Fruit fly (Drosophila melanogaster) whole organism, embryonic: ENCODE measurements around the gene CG5515.

Source experiments
- B-H2 ChIP-seq: fragments of 200-800 bp; sonication (Bioruptor generic); optimal IDR thresholded peaks from 2 replicates; lab custom pipeline; 2018; ENCODE audit warnings: missing biosample characterization, mild to moderate bottlenecking, missing genetic modification characterization
- Bdp1 ChIP-seq: fragments of 200-800 bp; sonication (Bioruptor generic); optimal IDR thresholded peaks from 3 replicates; lab custom pipeline; 2016; ENCODE audit warnings: missing biosample characterization, missing genetic modification characterization
- CG11695 ChIP-seq: fragments of 200-800 bp; sonication (Bioruptor generic); IDR thresholded peaks from 3 replicates; pipeline ENCODE4 v1.3.6; 2022; ENCODE audit warnings: missing biosample characterization, missing genetic modification characterization
- CG11696 ChIP-seq: fragments of 200-800 bp; sonication (Bioruptor generic); IDR thresholded peaks from 2 replicates; pipeline ENCODE4 v1.3.6; 2022; ENCODE audit warnings: missing biosample characterization, missing genetic modification characterization
- CG12104 ChIP-seq: fragments of 200-800 bp; sonication (Bioruptor generic); optimal IDR thresholded peaks from 3 replicates; lab custom pipeline; 2016; ENCODE audit warnings: missing biosample characterization, missing genetic modification characterization
- CG13775 ChIP-seq: fragments of 200-800 bp; sonication (Bioruptor generic); optimal IDR thresholded peaks from 3 replicates; lab custom pipeline; 2017; ENCODE audit warnings: missing biosample characterization, mild to moderate bottlenecking, missing genetic modification characterization
- CG13894 ChIP-seq: fragments of 200-800 bp; sonication (Bioruptor generic); optimal IDR thresholded peaks from 3 replicates; lab custom pipeline; 2018; ENCODE audit warnings: missing biosample characterization, mild to moderate bottlenecking, missing genetic modification characterization, moderate library complexity
- CG14667 ChIP-seq: fragments of 200-800 bp; sonication (Bioruptor generic); IDR thresholded peaks from 2 replicates; pipeline ENCODE4 v1.3.6; 2022; ENCODE audit warnings: missing biosample characterization, missing genetic modification characterization
- CG14860 ChIP-seq: fragments of 200-800 bp; sonication (Bioruptor generic); IDR thresholded peaks from 3 replicates; pipeline ENCODE4 v1.3.6; 2022; ENCODE audit warnings: missing biosample characterization, missing genetic modification characterization; ENCODE audit not compliant: partially characterized antibody
- CG1529 ChIP-seq: fragments of 200-800 bp; sonication (Bioruptor generic); optimal IDR thresholded peaks from 3 replicates; lab custom pipeline; 2018; ENCODE audit warnings: missing biosample characterization, missing genetic modification characterization
- CG18476 ChIP-seq: fragments of 200-800 bp; sonication (Bioruptor generic); optimal IDR thresholded peaks from 2 replicates; lab custom pipeline; 2016; ENCODE audit warnings: missing biosample characterization, mild to moderate bottlenecking, missing genetic modification characterization
- CG2875 ChIP-seq: fragments of 200-800 bp; sonication (Bioruptor generic); optimal IDR thresholded peaks from 2 replicates; lab custom pipeline; 2017; ENCODE audit warnings: missing biosample characterization, mild to moderate bottlenecking, missing genetic modification characterization, missing genetic modification reagents
- CG32767 ChIP-seq: fragments of 200-800 bp; sonication (Bioruptor generic); IDR thresholded peaks from 2 replicates; pipeline ENCODE4 v1.3.6; 2022; ENCODE audit warnings: missing biosample characterization, missing genetic modification characterization
- CG34224 ChIP-seq: fragments of 200-800 bp; sonication (Bioruptor generic); IDR thresholded peaks from 3 replicates; pipeline ENCODE4 v1.3.6; 2022; ENCODE audit warnings: missing biosample characterization, missing genetic modification characterization; ENCODE audit not compliant: partially characterized antibody
- CG3726 ChIP-seq: fragments of 200-800 bp; sonication (Bioruptor generic); IDR thresholded peaks from 3 replicates; pipeline ENCODE4, ENCODE4 v1.3.6; 2022; ENCODE audit warnings: missing biosample characterization, missing genetic modification characterization
- CG3995 ChIP-seq: fragments of 200-800 bp; sonication (Bioruptor generic); optimal IDR thresholded peaks from 3 replicates; lab custom pipeline; 2016; ENCODE audit warnings: missing biosample characterization, missing genetic modification characterization
- CG4707 ChIP-seq: fragments of 200-800 bp; sonication (Bioruptor generic); optimal IDR thresholded peaks from 2 replicates; lab custom pipeline; 2018; ENCODE audit warnings: missing biosample characterization, mild to moderate bottlenecking, missing genetic modification characterization, moderate library complexity
- CG6813 ChIP-seq: fragments of 200-800 bp; sonication (Bioruptor generic); optimal IDR thresholded peaks from 2 replicates; lab custom pipeline; 2017; ENCODE audit warnings: missing biosample characterization, missing genetic modification characterization, mild to moderate bottlenecking, moderate library complexity, missing genetic modification reagents
- CG9609 ChIP-seq: fragments of 200-800 bp; sonication (Bioruptor generic); optimal IDR thresholded peaks from 3 replicates; lab custom pipeline; 2016; ENCODE audit warnings: missing biosample characterization, missing genetic modification characterization
- CG9876 ChIP-seq: fragments of 200-800 bp; sonication (Bioruptor generic); optimal IDR thresholded peaks from 2 replicates; lab custom pipeline; 2016; ENCODE audit warnings: missing biosample characterization, missing genetic modification characterization
- Dad ChIP-seq: fragments of 200-800 bp; sonication (Bioruptor generic); optimal IDR thresholded peaks from 3 replicates; lab custom pipeline; 2016; ENCODE audit warnings: missing biosample characterization, missing genetic modification characterization
- Dip3 ChIP-seq: fragments of 200-800 bp; sonication (Bioruptor generic); optimal IDR thresholded peaks from 3 replicates; lab custom pipeline; 2016; ENCODE audit warnings: missing biosample characterization, missing genetic modification characterization
- Dll ChIP-seq: fragments of 200-800 bp; sonication (Bioruptor generic); IDR thresholded peaks from 4 replicates; pipeline ENCODE4 v1.3.6; 2022; ENCODE audit warnings: missing biosample characterization, missing genetic modification characterization; ENCODE audit not compliant: partially characterized antibody
- Doc2 ChIP-seq: fragments of 200-800 bp; sonication (Bioruptor generic); IDR thresholded peaks from 2 replicates; pipeline ENCODE4 v1.3.6; 2022; ENCODE audit warnings: missing biosample characterization, missing genetic modification characterization
- Gug ChIP-seq: fragments of 200-800 bp; sonication (Bioruptor generic); IDR thresholded peaks from 4 replicates; pipeline ENCODE4 v1.3.6; 2022; ENCODE audit warnings: missing biosample characterization, missing genetic modification characterization
- Hand ChIP-seq: fragments of 200-800 bp; sonication (Bioruptor generic); optimal IDR thresholded peaks from 2 replicates; lab custom pipeline; 2017; ENCODE audit warnings: mild to moderate bottlenecking, missing biosample characterization, missing genetic modification reagents, missing genetic modification characterization
- Kr ChIP-seq: fragments of 200-800 bp; sonication (Bioruptor generic); optimal IDR thresholded peaks from 2 replicates; lab custom pipeline; 2017; ENCODE audit warnings: missing biosample characterization, mild to moderate bottlenecking, missing genetic modification characterization
- MBD-R2 ChIP-seq: fragments of 200-800 bp; sonication (Bioruptor generic); IDR thresholded peaks from 2 replicates; pipeline ENCODE4 v1.3.6; 2022; ENCODE audit warnings: missing biosample characterization, missing genetic modification characterization
- PHDP ChIP-seq: fragments of 200-800 bp; sonication (Bioruptor generic); optimal IDR thresholded peaks from 3 replicates; lab custom pipeline; 2018; ENCODE audit warnings: missing biosample characterization, mild to moderate bottlenecking, missing genetic modification characterization, moderate library complexity
- Sry-β ChIP-seq: fragments of 200-800 bp; sonication (Bioruptor generic); optimal IDR thresholded peaks from 2 replicates; lab custom pipeline; 2018; ENCODE audit warnings: missing biosample characterization, mild to moderate bottlenecking, missing genetic modification characterization, moderate library complexity
- Ssrp ChIP-seq: fragments of 200-800 bp; sonication (Bioruptor generic); optimal IDR thresholded peaks from 2 replicates; lab custom pipeline; 2018; ENCODE audit warnings: missing biosample characterization, mild to moderate bottlenecking, missing genetic modification characterization, moderate library complexity
- TFAM ChIP-seq: fragments of 200-800 bp; sonication (Bioruptor generic); optimal IDR thresholded peaks from 2 replicates; lab custom pipeline; 2017; ENCODE audit warnings: missing biosample characterization, missing genetic modification characterization, inconsistent platforms
- Tbp ChIP-seq: fragments of >200 bp; optimal IDR thresholded peaks from 2 replicates; lab custom pipeline; 2018; ENCODE audit warnings: missing biosample characterization, missing genetic modification characterization
- bab2 ChIP-seq: fragments of 200-800 bp; sonication (Bioruptor generic); optimal IDR thresholded peaks from 2 replicates; lab custom pipeline; 2016; ENCODE audit warnings: missing biosample characterization, missing genetic modification characterization
- bbx ChIP-seq: fragments of 200-800 bp; sonication (Bioruptor generic); IDR thresholded peaks from 2 replicates; pipeline ENCODE4 v1.3.6; 2022; ENCODE audit warnings: missing biosample characterization, missing genetic modification characterization; ENCODE audit not compliant: partially characterized antibody
- bsh ChIP-seq, 2 experiments: fragments of 200-800 bp; sonication (Bioruptor generic); optimal IDR thresholded peaks; 2 replicates each; lab custom pipeline; 2017 to 2018; ENCODE audit warnings: mild to moderate bottlenecking in 2 of 2, missing biosample characterization in 2 of 2, missing genetic modification characterization in 2 of 2, moderate library complexity in 1 of 2
- croc ChIP-seq: fragments of 200-800 bp; sonication (Bioruptor generic); conservative IDR thresholded peaks from 3 replicates; pipeline ENCODE4 v1.3.6; 2022; ENCODE audit warnings: missing biosample characterization, missing genetic modification characterization
- crp ChIP-seq, 2 experiments: fragments of 200-800 bp; sonication (Bioruptor generic); optimal IDR thresholded peaks; 2 replicates in 1 of 2; 3 replicates in 1 of 2; lab custom pipeline; 2017; ENCODE audit warnings: missing biosample characterization in 2 of 2, missing genetic modification characterization in 2 of 2, mild to moderate bottlenecking in 1 of 2, moderate library complexity in 1 of 2
- cwo ChIP-seq: fragments of 200-800 bp; sonication (Bioruptor generic); optimal IDR thresholded peaks from 3 replicates; lab custom pipeline; 2017; ENCODE audit warnings: missing biosample characterization, missing genetic modification characterization, mild to moderate bottlenecking, moderate library complexity, missing genetic modification reagents
- disco-r ChIP-seq: fragments of 200-800 bp; sonication (Bioruptor generic); optimal IDR thresholded peaks from 2 replicates; lab custom pipeline; 2016; ENCODE audit warnings: missing biosample characterization, missing genetic modification characterization
- gcm ChIP-seq: fragments of 200-800 bp; sonication (Bioruptor generic); optimal IDR thresholded peaks from 2 replicates; lab custom pipeline; 2019; ENCODE audit warnings: missing biosample characterization, mild to moderate bottlenecking, missing genetic modification characterization, moderate library complexity
- hth ChIP-seq: fragments of >200 bp; optimal IDR thresholded peaks from 2 replicates; lab custom pipeline; 2017; ENCODE audit warnings: inconsistent platforms
- nerfin-2 ChIP-seq: fragments of 200-800 bp; sonication (Bioruptor generic); IDR thresholded peaks from 2 replicates; pipeline ENCODE4 v1.3.6; 2022; ENCODE audit warnings: missing biosample characterization, missing genetic modification characterization; ENCODE audit not compliant: partially characterized antibody
- pb ChIP-seq: fragments of 200-800 bp; sonication (Bioruptor generic); optimal IDR thresholded peaks from 3 replicates; lab custom pipeline; 2016; ENCODE audit warnings: missing biosample characterization, missing genetic modification characterization
- sens ChIP-seq: fragments of 200-800 bp; sonication (Bioruptor generic); peaks from one replicate; lab custom pipeline; 2016; ENCODE audit warnings: missing biosample characterization, missing genetic modification characterization
- tll ChIP-seq, 2 experiments: fragments of 200-800 bp in 1 of 2; fragments of >200 bp in 1 of 2; sonication (Bioruptor generic) in 1 of 2; optimal IDR thresholded peaks; 2 replicates each; lab custom pipeline; 2017 to 2019; ENCODE audit warnings: missing biosample characterization in 2 of 2, missing genetic modification characterization in 2 of 2, mild to moderate bottlenecking in 1 of 2, moderate library complexity in 1 of 2
- trh ChIP-seq: fragments of 200-800 bp; sonication (Bioruptor generic); optimal IDR thresholded peaks from 2 replicates; lab custom pipeline; 2016; ENCODE audit warnings: missing biosample characterization, missing genetic modification characterization

The CG5515 gene

DNA sequence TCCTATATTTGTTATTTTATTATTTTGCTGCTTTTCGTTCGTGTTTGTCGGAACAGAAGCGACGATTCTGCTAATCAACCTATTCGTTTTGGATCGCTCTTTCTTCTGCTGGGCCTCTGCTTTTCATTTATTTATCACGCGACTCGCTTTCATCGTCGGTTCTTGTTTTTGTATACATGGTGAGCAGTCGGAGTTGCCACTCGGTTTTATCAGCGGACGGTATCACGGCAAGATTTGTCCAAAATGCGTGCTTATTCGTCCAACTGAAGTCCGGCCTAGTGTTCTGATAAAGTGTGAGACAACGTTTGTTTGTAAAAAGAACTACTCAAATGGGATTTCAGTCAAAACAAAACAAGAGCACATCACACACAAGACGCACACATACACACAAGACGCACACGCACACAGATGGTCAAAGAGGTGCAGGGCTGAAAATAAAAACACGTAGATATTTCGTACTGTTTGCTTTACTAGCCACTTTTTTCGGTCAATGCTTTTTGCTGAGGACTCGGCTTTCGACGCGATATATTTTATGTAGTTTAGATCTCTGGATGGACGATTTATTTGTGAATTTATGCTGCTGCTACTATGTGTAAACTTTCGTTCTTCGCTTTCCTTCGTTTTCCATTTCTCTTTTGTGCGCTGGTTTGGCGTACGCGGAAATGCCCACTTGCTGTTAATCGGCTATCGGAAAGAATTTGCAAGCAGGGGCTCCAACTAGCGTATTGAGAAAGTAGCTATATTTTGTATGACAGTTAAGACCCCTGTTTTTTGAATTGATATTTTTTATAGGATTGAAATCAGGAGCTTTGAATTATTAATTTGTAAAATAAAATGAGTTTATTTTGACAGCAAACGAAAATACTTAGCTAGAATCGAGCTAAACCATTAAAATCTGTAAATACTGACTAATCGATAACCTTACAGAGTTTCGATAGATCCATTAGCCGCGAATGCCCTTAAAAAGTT lies 32.9 kb upstream of the CG5515 start, which contains the start of gene twin (continued):
- TF ChIP-seq CG2875 (GFP tag; lab: Kevin White, UChicago), result no peak
- no peak for TF ChIP-seq CG3726 (GFP tag; lab: Robert Waterston, UW)
- no peak for TF ChIP-seq disco-r (GFP tag; lab: Kevin White, UChicago)
- no peak for TF ChIP-seq nerfin-2
- TF ChIP-seq Bdp1 (GFP tag; lab: Kevin White, UChicago), result peak; percentile 22
- no peak for TF ChIP-seq CG32767 (GFP tag; lab: Robert Waterston, UW)
- TF ChIP-seq TFAM (GFP tag; lab: Kevin White, UChicago), result no peak
- TF ChIP-seq croc (GFP tag; lab: Robert Waterston, UW), result no peak
- peak; percentile 58; the same call in 1 of the 2 replicates for TF ChIP-seq MBD-R2 (GFP tag; lab: Robert Waterston, UW)
- TF ChIP-seq crp (GFP tag; optimal IDR thresholded peaks at IDR 0.05; lab: Kevin White, UChicago), result no peak
- TF ChIP-seq CG9876, result peak; percentile 10
- TF ChIP-seq CG11696 (GFP tag; lab: Robert Waterston, UW), result no peak
- TF ChIP-seq Dad (GFP tag; lab: Kevin White, UChicago), result peak; percentile 54
- no peak for TF ChIP-seq CG4707 (GFP tag; lab: Kevin White, UChicago)
- TF ChIP-seq hth, result no peak
- peak; percentile 86 for TF ChIP-seq Sry-β
- peak; percentile 67 for TF ChIP-seq CG13775
- TF ChIP-seq CG13894 (tag; lab: Kevin White, UChicago), result peak; percentile 69
- no peak for TF ChIP-seq trh (GFP tag; lab: Kevin White, UChicago)
- peak; percentile 58; the same call in 1 of the 2 replicates for TF ChIP-seq bbx (GFP tag; lab: Robert Waterston, UW)
- TF ChIP-seq CG14860, result peak; percentile 67; the same call in 2 of the 3 replicates
- TF ChIP-seq Tbp (GFP tag; lab: Kevin White, UChicago), result no peak
- no peak for TF ChIP-seq CG12104 (GFP tag; lab: Kevin White, UChicago)
- TF ChIP-seq cwo (GFP tag; lab: Kevin White, UChicago), result peak; percentile 6
- TF ChIP-seq Dll (GFP tag; lab: Robert Waterston, UW), result peak; percentile 82
- TF ChIP-seq CG9609 (GFP tag; lab: Kevin White, UChicago), result peak; percentile 59
- TF ChIP-seq bab2 (GFP tag; lab: Kevin White, UChicago), result peak; percentile 68
- peak; percentile 25 for TF ChIP-seq Ssrp (tag; lab: Kevin White, UChicago)
- TF ChIP-seq CG6813 (GFP tag; lab: Kevin White, UChicago), result no peak
- TF ChIP-seq CG18476 (GFP tag; lab: Kevin White, UChicago), result peak; percentile 46
- TF ChIP-seq CG3995 (GFP tag; lab: Kevin White, UChicago), result peak; percentile 22
- TF ChIP-seq sens (GFP tag; lab: Kevin White, UChicago), result peak; percentile 94
- TF ChIP-seq B-H2 (GFP tag; lab: Kevin White, UChicago), result peak; percentile 67
- TF ChIP-seq Kr, result no peak
- peak; percentile 49 for TF ChIP-seq PHDP (tag; lab: Kevin White, UChicago)
- no peak for TF ChIP-seq tll (GFP tag; optimal IDR thresholded peaks at IDR 0.05; lab: Kevin White, UChicago)
- TF ChIP-seq Hand, result no peak
- 0 out of 3 replicates have a peak, but pooled peaks have one; percentile 31 for TF ChIP-seq CG11695
- TF ChIP-seq pb, result peak; percentile 35
- TF ChIP-seq Dip3 (GFP tag; lab: Kevin White, UChicago), result peak; percentile 74
- TF ChIP-seq bsh (GFP tag; optimal IDR thresholded peaks at IDR 0.05; lab: Kevin White, UChicago), result peak in 1 of 2 experiments; percentile 43
- no peak for TF ChIP-seq CG1529 (GFP tag; lab: Kevin White, UChicago)
- TF ChIP-seq Doc2 (GFP tag; lab: Robert Waterston, UW), result no peak
- TF ChIP-seq CG14667 (GFP tag; lab: Robert Waterston, UW), result 0 out of 2 replicates have a peak, but pooled peaks have one; percentile 6
- no peak for TF ChIP-seq gcm (GFP tag; lab: Kevin White, UChicago)
- peak; percentile 70 for TF ChIP-seq CG34224 (GFP tag; lab: Robert Waterston, UW)
- peak; percentile 61; the same call in 1 of the 4 replicates for TF ChIP-seq Gug (GFP tag; lab: Robert Waterston, UW)
